Fruit fly (Drosophila melanogaster) whole organism, pupa: ENCODE data around the gene Lk.

ENCODE experiments used
- CG12605 ChIP-seq: fragments of 200-800 bp; sonication (Bioruptor generic); IDR thresholded peaks from 2 replicates; pipeline ENCODE4 v1.3.6; 2022; ENCODE audit warnings: missing biosample characterization, missing genetic modification characterization
- CG14655 ChIP-seq: fragments of 200-800 bp; sonication (Bioruptor generic); optimal IDR thresholded peaks from 3 replicates; lab custom pipeline; 2017; ENCODE audit warnings: mild to moderate bottlenecking, missing biosample characterization, missing genetic modification reagents, missing genetic modification characterization
- CG32121 ChIP-seq: fragments of 200-800 bp; sonication (Bioruptor generic); IDR thresholded peaks from 2 replicates; pipeline ENCODE4 v1.3.6; 2022; ENCODE audit warnings: missing biosample characterization, missing genetic modification characterization
- CG8159 ChIP-seq: fragments of 200-800 bp; sonication (Bioruptor generic); optimal IDR thresholded peaks from 3 replicates; lab custom pipeline; 2018; ENCODE audit warnings: missing biosample characterization, mild to moderate bottlenecking, missing genetic modification characterization, moderate library complexity
- D1 ChIP-seq: fragments of 200-800 bp; sonication (Bioruptor generic); optimal IDR thresholded peaks from 2 replicates; lab custom pipeline; 2018; ENCODE audit warnings: missing biosample characterization, mild to moderate bottlenecking, missing genetic modification characterization, moderate library complexity
- EcR ChIP-seq: fragments of 200-800 bp; sonication (Bioruptor generic); optimal IDR thresholded peaks from 3 replicates; lab custom pipeline; 2019; ENCODE audit warnings: missing biosample characterization, missing genetic modification characterization, mild to moderate bottlenecking, moderate library complexity, missing genetic modification reagents
- rn ChIP-seq: fragments of 200-800 bp; sonication (Bioruptor generic); IDR thresholded peaks from 2 replicates; pipeline ENCODE4 v1.3.6; 2022; ENCODE audit warnings: missing biosample characterization, missing genetic modification characterization

- TF ChIP-seq rn (peak; percentile 89), CG14655 (GFP tag; lab: Kevin White, UChicago) (peak; percentile 97), D1 (tag; lab: Kevin White, UChicago) (peak; percentile 83), CG12605 (GFP tag; lab: Robert Waterston, UW) (peak; percentile 89), CG8159 (tag; lab: Kevin White, UChicago) (peak; percentile 98), CG32121 (GFP tag; lab: Robert Waterston, UW) (peak; percentile 86), EcR (GFP tag; lab: Kevin White, UChicago) (peak; percentile 73)
Observed at dm6 chr3L:14552925-14553239, 7.7 kb downstream of the Lk start.
